Worm (Caenorhabditis elegans) whole organism, young adult: ENCODE measurements around the gene C01G6.2.

Experiments used
- C17E4.6 ChIP-seq: fragments of 200-800 bp; sonication (Bioruptor generic); IDR thresholded peaks from 2 replicates; pipeline ENCODE4 v1.3.6; 2022; ENCODE audit warnings: missing genetic modification reagents, missing genetic modification characterization, missing compliant biosample characterization
- F23B12.7 ChIP-seq: sonication (generic microtip); optimal IDR thresholded peaks from 2 replicates; lab custom pipeline; 2017; ENCODE audit warnings: missing genetic modification characterization, mild to moderate bottlenecking, missing compliant biosample characterization, antibody characterized with exemption, moderate library complexity; ENCODE audit not compliant: insufficient read depth
- F49E8.2 ChIP-seq: sonication (generic microtip); optimal IDR thresholded peaks from 3 replicates; lab custom pipeline; 2017; ENCODE audit warnings: missing genetic modification characterization, mild to moderate bottlenecking, missing compliant biosample characterization, antibody characterized with exemption, moderate library complexity; ENCODE audit not compliant: insufficient read depth
- F55B11.4 ChIP-seq: sonication (generic microtip); optimal IDR thresholded peaks from 2 replicates; lab custom pipeline; 2016; ENCODE audit warnings: missing compliant biosample characterization, missing genetic modification characterization, borderline replicate concordance; ENCODE audit not compliant: insufficient read depth
- K11D2.4 ChIP-seq: fragments of 200-800 bp; sonication (Bioruptor generic); IDR thresholded peaks from 2 replicates; pipeline ENCODE4 v1.3.6; 2022; ENCODE audit warnings: missing genetic modification reagents, missing genetic modification characterization, missing compliant biosample characterization
- K12H6.12 ChIP-seq: fragments of 200-800 bp; sonication (Bioruptor generic); optimal IDR thresholded peaks from 2 replicates; lab custom pipeline; 2018; ENCODE audit warnings: mild to moderate bottlenecking, missing genetic modification characterization, missing compliant biosample characterization
- T07F8.4 ChIP-seq: sonication (generic microtip); optimal IDR thresholded peaks from 2 replicates; lab custom pipeline; 2016; ENCODE audit warnings: mild to moderate bottlenecking, missing genetic modification characterization, moderate library complexity, missing compliant biosample characterization
- Y53G8AR.9 ChIP-seq: fragments of 200-800 bp; sonication (Bioruptor generic); conservative IDR thresholded peaks from 2 replicates; pipeline ENCODE4 v1.3.6; 2022; ENCODE audit warnings: missing genetic modification reagents, missing genetic modification characterization, missing compliant biosample characterization
- ZK185.1 ChIP-seq: sonication (generic microtip); optimal IDR thresholded peaks from 2 replicates; lab custom pipeline; 2016; ENCODE audit warnings: mild to moderate bottlenecking, missing genetic modification characterization, missing compliant biosample characterization; ENCODE audit not compliant: poor library complexity, severe bottlenecking
- ama-1 ChIP-seq, 3 experiments: fragments of 150-350 bp in 1 of 3; sonication (generic microtip) in 2 of 3; optimal IDR thresholded peaks; 2 replicates each; lab custom pipeline; 2014 to 2018; ENCODE audit warnings: missing biosample characterization in 2 of 3, missing genetic modification characterization in 2 of 3, missing genetic modification reagents in 2 of 3
- attf-6 ChIP-seq: fragments of 200-800 bp; sonication (Bioruptor generic); IDR thresholded peaks from 2 replicates; pipeline ENCODE4 v1.3.6; 2022; ENCODE audit warnings: missing genetic modification reagents, missing genetic modification characterization, missing compliant biosample characterization
- bed-1 ChIP-seq: fragments of 200-800 bp; sonication (Bioruptor generic); IDR thresholded peaks from 2 replicates; pipeline ENCODE4 v1.3.6; 2022; ENCODE audit warnings: missing genetic modification reagents, missing genetic modification characterization, missing compliant biosample characterization
- ccch-3 ChIP-seq: fragments of 200-800 bp; sonication (Bioruptor generic); optimal IDR thresholded peaks from 2 replicates; lab custom pipeline; 2018; ENCODE audit warnings: mild to moderate bottlenecking, missing genetic modification characterization, missing compliant biosample characterization
- cebp-1 ChIP-seq, 2 experiments: fragments of 200-800 bp in 1 of 2; sonication (Bioruptor generic) in 1 of 2; sonication (generic microtip) in 1 of 2; IDR thresholded peaks in 1 of 2; optimal IDR thresholded peaks in 1 of 2; 2 replicates each; pipeline versions ENCODE4 v1.3.6 to Lab custom; 2017 to 2022; ENCODE audit warnings: missing compliant biosample characterization in 2 of 2, missing genetic modification characterization in 2 of 2, mild to moderate bottlenecking in 1 of 2, missing genetic modification reagents in 1 of 2, moderate library complexity in 1 of 2
- ceh-27 ChIP-seq: fragments of 200-800 bp; sonication (Bioruptor generic); optimal IDR thresholded peaks from 2 replicates; lab custom pipeline; 2018; ENCODE audit warnings: mild to moderate bottlenecking, missing genetic modification characterization, moderate library complexity, missing compliant biosample characterization
- ceh-40 ChIP-seq: fragments of 200-800 bp; sonication (Bioruptor generic); IDR thresholded peaks from 2 replicates; pipeline ENCODE4 v1.3.6; 2022; ENCODE audit warnings: missing genetic modification characterization, missing compliant biosample characterization
- ceh-79 ChIP-seq: sonication (generic microtip); optimal IDR thresholded peaks from 2 replicates; lab custom pipeline; 2017; ENCODE audit warnings: mild to moderate bottlenecking, missing genetic modification characterization, missing compliant biosample characterization
- dpff-1 ChIP-seq: sonication (generic microtip); optimal IDR thresholded peaks from 2 replicates; lab custom pipeline; 2017; ENCODE audit warnings: mild to moderate bottlenecking, missing genetic modification characterization, missing compliant biosample characterization
- hmg-1.2 ChIP-seq: fragments of 200-800 bp; sonication (Bioruptor generic); IDR thresholded peaks from 2 replicates; pipeline ENCODE4 v1.3.6; 2022; ENCODE audit warnings: missing genetic modification reagents, missing genetic modification characterization, missing compliant biosample characterization
- hsf-1 ChIP-seq: fragments of 200-800 bp; sonication (Bioruptor generic); IDR thresholded peaks from 2 replicates; pipeline ENCODE4 v1.3.6; 2022; ENCODE audit warnings: missing genetic modification reagents, missing genetic modification characterization, missing compliant biosample characterization
- let-607 ChIP-seq, 2 experiments: fragments of 200-800 bp in 1 of 2; sonication (Bioruptor generic) in 1 of 2; sonication (generic microtip) in 1 of 2; optimal IDR thresholded peaks; 2 replicates each; lab custom pipeline; 2016 to 2018; ENCODE audit warnings: mild to moderate bottlenecking in 2 of 2, missing compliant biosample characterization in 2 of 2, missing genetic modification characterization in 2 of 2, moderate library complexity in 2 of 2, missing genotype in 1 of 2
- lin-35 ChIP-seq, 3 experiments: fragments of 150-350 bp in 2 of 3; sonication (generic microtip) in 1 of 3; optimal IDR thresholded peaks; 2 replicates each; lab custom pipeline; 2014 to 2018; ENCODE audit warnings: missing biosample characterization in 3 of 3, missing genetic modification characterization in 3 of 3, missing genetic modification reagents in 3 of 3
- lsl-1 ChIP-seq: fragments of 200-800 bp; sonication (Bioruptor generic); optimal IDR thresholded peaks from 2 replicates; lab custom pipeline; 2018; ENCODE audit warnings: mild to moderate bottlenecking, missing genetic modification characterization, moderate library complexity, missing compliant biosample characterization
- mcd-1 ChIP-seq: fragments of 200-800 bp; sonication (Bioruptor generic); IDR thresholded peaks from 2 replicates; pipeline ENCODE4 v1.3.6; 2022; ENCODE audit warnings: missing genetic modification reagents, missing genetic modification characterization, missing compliant biosample characterization
- mes-4 ChIP-seq: sonication (generic microtip); optimal IDR thresholded peaks from 2 replicates; lab custom pipeline; 2016; ENCODE audit warnings: missing genotype, missing genetic modification characterization, missing compliant biosample characterization
- nfya-1 ChIP-seq: sonication (generic microtip); optimal IDR thresholded peaks from 2 replicates; lab custom pipeline; 2017; ENCODE audit warnings: antibody characterized with exemption, missing compliant biosample characterization, missing genetic modification characterization, borderline replicate concordance; ENCODE audit not compliant: insufficient read depth
- nhr-179 ChIP-seq: sonication (generic microtip); optimal IDR thresholded peaks from 2 replicates; lab custom pipeline; 2016; ENCODE audit warnings: mild to moderate bottlenecking, missing genetic modification characterization, missing compliant biosample characterization
- rcor-1 ChIP-seq: fragments of 200-800 bp; sonication (Bioruptor generic); IDR thresholded peaks from 2 replicates; pipeline ENCODE4 v1.3.6; 2022; ENCODE audit warnings: missing genetic modification reagents, missing genetic modification characterization, missing compliant biosample characterization
- rec-8 ChIP-seq, 2 experiments: sonication (generic microtip); optimal IDR thresholded peaks; 2 replicates each; lab custom pipeline; 2016; ENCODE audit warnings: mild to moderate bottlenecking in 2 of 2, missing genetic modification characterization in 2 of 2, missing genetic modification reagents in 2 of 2, missing genotype in 2 of 2, missing biosample characterization in 1 of 2, missing compliant biosample characterization in 1 of 2, moderate library complexity in 1 of 2
- repo-1 ChIP-seq: sonication (generic microtip); optimal IDR thresholded peaks from 2 replicates; lab custom pipeline; 2017; ENCODE audit warnings: mild to moderate bottlenecking, missing genetic modification characterization, missing compliant biosample characterization
- sea-2 ChIP-seq: fragments of 200-800 bp; sonication (Bioruptor generic); IDR thresholded peaks from 2 replicates; pipeline ENCODE4 v1.3.6; 2022; ENCODE audit warnings: missing genetic modification characterization, missing compliant biosample characterization
- snpc-4 ChIP-seq, 5 experiments: fragments of 150-350 bp in 1 of 5; sonication (generic microtip) in 4 of 5; optimal IDR thresholded peaks; 2 replicates each; lab custom pipeline; 2014 to 2018; ENCODE audit warnings: missing genetic modification characterization in 5 of 5, missing biosample characterization in 3 of 5, antibody characterized with exemption in 2 of 5, mild to moderate bottlenecking in 2 of 5, missing compliant biosample characterization in 2 of 5, missing genotype in 2 of 5, moderate library complexity in 2 of 5, missing genetic modification reagents in 1 of 5
- sptf-2 ChIP-seq: fragments of 200-800 bp; sonication (Bioruptor generic); optimal IDR thresholded peaks from 2 replicates; lab custom pipeline; 2018; ENCODE audit warnings: mild to moderate bottlenecking, missing genetic modification characterization, missing compliant biosample characterization
- unc-130 ChIP-seq: sonication (generic microtip); optimal IDR thresholded peaks from 2 replicates; lab custom pipeline; 2016; ENCODE audit warnings: missing genetic modification reagents, missing genetic modification characterization, missing compliant biosample characterization
- zfh-2 ChIP-seq: fragments of 200-800 bp; sonication (Bioruptor generic); conservative IDR thresholded peaks from 2 replicates; pipeline ENCODE4 v1.3.6; 2022; ENCODE audit warnings: missing genetic modification reagents, missing genetic modification characterization, missing compliant biosample characterization
- ztf-3 ChIP-seq: fragments of 200-800 bp; sonication (Bioruptor generic); optimal IDR thresholded peaks from 2 replicates; lab custom pipeline; 2018; ENCODE audit warnings: mild to moderate bottlenecking, missing genetic modification characterization, missing compliant biosample characterization

C01G6.2 gene

DNA sequence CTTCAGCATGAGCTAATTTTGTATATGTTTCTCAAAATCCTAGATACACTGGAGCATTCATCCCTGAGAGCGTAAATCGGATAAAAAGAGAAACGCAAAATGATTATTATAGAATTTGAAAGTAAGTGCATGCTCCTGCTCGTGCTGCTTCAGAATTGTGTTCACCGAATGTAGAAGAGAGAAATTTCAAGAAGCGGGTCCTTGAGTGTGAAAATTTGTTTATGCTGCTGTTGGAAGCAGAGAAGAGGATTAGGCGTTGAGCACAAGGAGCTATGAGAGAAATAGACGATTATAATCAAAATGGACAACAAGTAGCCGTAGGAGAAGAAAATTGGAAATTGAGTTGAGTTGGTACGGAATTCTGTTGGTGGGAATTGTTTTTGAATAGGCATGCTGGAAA, 44.8 kb downstream of the C01G6.2 start:
- TF ChIP-seq ceh-27 (peak; percentile 69), ZK185.1 (tag; lab: Kevin White, UChicago) (no peak)

DNA sequence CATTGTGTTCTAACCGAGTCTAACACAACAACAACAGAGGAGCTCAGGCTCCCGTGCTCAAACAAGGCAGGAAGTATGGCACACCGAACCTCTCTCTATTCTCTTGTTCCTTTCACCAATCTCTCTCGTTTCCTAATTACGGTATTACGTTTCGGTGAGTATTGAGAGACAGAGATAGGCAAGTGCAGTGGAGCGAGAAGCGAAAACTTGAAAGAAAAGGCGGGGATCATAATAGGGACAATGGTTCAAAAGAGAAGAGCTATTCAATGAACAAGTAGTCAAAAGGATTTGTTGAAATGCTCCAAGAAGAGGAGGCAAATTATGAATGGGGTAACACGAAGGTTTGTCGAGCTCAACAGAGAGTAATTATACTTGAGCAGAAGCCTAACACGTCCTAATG, 46.5 kb downstream of the C01G6.2 start:
- TF ChIP-seq attf-6 (GFP tag; lab: Robert Waterston, UW) (no peak), ceh-40 (no peak), ccch-3 (no peak), C17E4.6 (GFP tag; lab: Robert Waterston, UW) (no peak), nhr-179 (tag; lab: Kevin White, UChicago) (no peak)

DNA sequence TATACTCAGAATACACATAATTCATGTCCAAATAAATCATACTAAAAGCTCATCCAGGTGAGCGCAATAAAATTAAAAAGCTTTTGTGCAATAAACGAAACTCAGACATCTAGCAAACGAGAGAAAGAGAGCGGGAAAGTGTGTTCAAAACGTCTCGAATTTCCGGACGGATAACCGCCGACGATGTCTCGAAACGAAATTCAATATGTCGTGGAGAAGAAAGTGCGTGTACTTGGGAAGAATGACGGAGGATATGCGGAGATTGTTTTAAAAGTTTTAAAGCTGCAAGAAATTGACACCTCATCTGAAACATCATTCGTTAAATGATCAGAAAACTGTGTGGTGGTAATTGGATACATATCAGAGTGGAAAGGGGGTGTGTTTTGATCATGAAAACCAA, 47.9 kb downstream of the C01G6.2 start:
- TF ChIP-seq ama-1 (optimal IDR thresholded peaks at IDR 0.05; lab: Kevin White, UChicago) (no peak), ama-1 (GFP tag; optimal IDR thresholded peaks at IDR 0.05; lab: Kevin White, UChicago) (no peak), unc-130 (GFP tag; lab: Kevin White, UChicago) (no peak), K11D2.4 (GFP tag; lab: Robert Waterston, UW) (no peak), mes-4 (tag; lab: Kevin White, UChicago) (no peak), F55B11.4 (tag; lab: Kevin White, UChicago) (no peak), rcor-1 (GFP tag; lab: Robert Waterston, UW) (no peak), hsf-1 (GFP tag; lab: Robert Waterston, UW) (no peak), mcd-1 (GFP tag; lab: Robert Waterston, UW) (no peak), let-607 (tag; optimal IDR thresholded peaks at IDR 0.05; lab: Kevin White, UChicago) (no peak), sptf-2 (GFP tag; lab: Kevin White, UChicago) (no peak), cebp-1 (GFP tag; IDR thresholded peaks at IDR 0.05; lab: Robert Waterston, UW) (no peak), cebp-1 (tag; optimal IDR thresholded peaks at IDR 0.05; lab: Kevin White, UChicago) (no peak), repo-1 (no peak), bed-1 (GFP tag; lab: Robert Waterston, UW) (no peak), snpc-4 (GFP tag; optimal IDR thresholded peaks at IDR 0.05; lab: Kevin White, UChicago) (no peak), snpc-4 (tag; optimal IDR thresholded peaks at IDR 0.05; lab: Kevin White, UChicago) (no peak), Y53G8AR.9 (GFP tag; lab: Robert Waterston, UW) (no peak), attf-6 (GFP tag; lab: Robert Waterston, UW) (no peak)
- TF ChIP-seq, all 124 proteins: peak for 0

DNA sequence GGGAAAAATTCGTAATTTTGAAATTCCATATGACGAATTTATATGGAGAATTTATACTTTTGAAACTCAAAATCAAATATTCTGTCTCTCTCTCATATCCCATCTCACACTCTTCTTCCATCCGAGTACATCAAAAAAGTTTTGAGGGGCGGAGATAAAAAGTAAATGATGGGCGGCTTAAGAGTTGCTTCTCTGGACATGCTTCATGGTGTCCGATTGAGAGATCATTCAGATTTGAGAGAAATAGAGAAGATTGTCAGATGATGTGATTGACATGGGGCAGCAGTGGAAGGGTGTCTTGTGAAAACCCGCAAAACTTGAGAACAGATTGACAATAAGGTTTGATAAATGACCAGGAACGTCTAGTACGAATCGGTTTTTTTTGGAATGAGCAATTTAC, 48.8 kb downstream of the C01G6.2 start:
- TF ChIP-seq hmg-1.2 (GFP tag; lab: Robert Waterston, UW) (peak; percentile 21; the same call in 1 of the 2 replicates), rec-8 (tag; optimal IDR thresholded peaks at IDR 0.05; lab: Kevin White, UChicago) (no peak)
- TF ChIP-seq, all 124 proteins: peak for 1

DNA sequence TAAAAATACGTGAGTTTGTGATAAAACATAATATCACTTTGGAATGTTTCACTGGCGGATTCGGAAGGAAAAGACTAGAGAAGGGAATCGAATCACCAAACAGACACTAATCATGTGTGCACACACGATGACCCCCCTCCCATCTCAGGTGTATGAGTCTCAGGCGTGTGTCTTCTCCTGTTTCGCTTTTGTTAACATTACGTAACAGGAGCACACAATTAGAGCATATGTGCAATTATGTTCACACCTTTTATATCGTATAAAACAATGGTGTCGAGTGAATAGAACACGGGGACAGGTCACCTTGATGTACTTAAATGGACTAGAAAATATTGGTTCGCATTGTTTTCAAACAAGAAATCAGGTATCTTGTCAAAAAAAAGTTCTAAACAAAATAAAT, 49.9 kb downstream of the C01G6.2 start:
- TF ChIP-seq K12H6.12 (tag; lab: Kevin White, UChicago) (no peak), lin-35 (GFP tag; optimal IDR thresholded peaks at IDR 0.05; lab: Kevin White, UChicago) (no peak), F23B12.7 (tag; lab: Kevin White, UChicago) (no peak), F49E8.2 (tag; lab: Kevin White, UChicago) (no peak), lsl-1 (GFP tag; lab: Kevin White, UChicago) (no peak), Y53G8AR.9 (GFP tag; lab: Robert Waterston, UW) (no peak), ama-1 (optimal IDR thresholded peaks at IDR 0.05; lab: Kevin White, UChicago) (no peak), ama-1 (GFP tag; optimal IDR thresholded peaks at IDR 0.05; lab: Kevin White, UChicago) (no peak), T07F8.4 (tag; lab: Kevin White, UChicago) (no peak), nfya-1 (no peak), sea-2 (GFP tag; lab: Robert Waterston, UW) (no peak), C17E4.6 (GFP tag; lab: Robert Waterston, UW) (no peak), zfh-2 (GFP tag; lab: Robert Waterston, UW) (no peak), dpff-1 (tag; lab: Kevin White, UChicago) (no peak), ztf-3 (no peak), ceh-79 (tag; lab: Kevin White, UChicago) (no peak)
